Fruit fly (Drosophila melanogaster): Measurements from ENCODE around the gene CG9449.

dm6 chr3L:19503770-19504169 lies 6.2 kb upstream of the CG9449 start, which contains the start of gene CG9452:
- TF ChIP-seq Hnf4 (GFP tag; optimal IDR thresholded peaks at IDR 0.05) (no peak), h (GFP tag; optimal IDR thresholded peaks at IDR 0.05) (no peak), pan (optimal IDR thresholded peaks at IDR 0.05) (no peak), sage (GFP tag; optimal IDR thresholded peaks at IDR 0.05) (no peak), OdsH (GFP tag; optimal IDR thresholded peaks at IDR 0.05) (no peak), Mio (GFP tag; optimal IDR thresholded peaks at IDR 0.05) (no peak), CrebA (GFP tag; optimal IDR thresholded peaks at IDR 0.05; ENCODE audit: borderline replicate concordance) (no peak), Vsx2 (GFP tag; optimal IDR thresholded peaks at IDR 0.05; ENCODE audit: partially characterized antibody) (no peak), psq (GFP tag; optimal IDR thresholded peaks at IDR 0.05) (no peak), N (GFP tag; optimal IDR thresholded peaks at IDR 0.05) (no peak), tai (GFP tag; optimal IDR thresholded peaks at IDR 0.05) (no peak)

Data from whole organism, wandering third instar larva.